Fruit fly (Drosophila melanogaster): ENCODE measurements around the gene CG10183.

dm6 chr3R:23642836-23643235, 44.0 kb upstream of the CG10183 start:
- no peak for TF ChIP-seq CTCF (optimal IDR thresholded peaks at IDR 0.05)
- no peak for TF ChIP-seq CG8478 (optimal IDR thresholded peaks at IDR 0.05)
